Worm (Caenorhabditis elegans): ENCODE measurements around the gene lin-39.

DNA sequence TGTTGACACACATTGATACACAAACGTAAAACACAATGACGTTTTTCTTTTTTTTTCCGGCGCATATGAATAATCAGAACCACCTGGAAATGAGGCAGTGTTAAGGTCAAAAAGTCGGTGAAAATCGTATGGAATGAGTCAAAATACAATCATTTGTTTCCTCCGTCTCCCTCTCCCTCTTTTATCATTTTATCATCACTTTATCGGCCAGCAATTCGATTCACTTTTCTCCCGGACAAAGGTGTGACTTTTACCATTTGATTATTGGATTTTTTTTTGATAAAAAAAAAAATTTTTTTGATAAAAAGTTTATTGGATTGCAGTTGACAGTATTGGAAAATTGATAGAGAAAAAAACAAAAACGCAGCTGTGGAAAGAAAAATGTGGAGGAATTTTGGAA is 57.5 kb downstream of the lin-39 start:
- TF ChIP-seq unc-62 (GFP tag; optimal IDR thresholded peaks at IDR 0.05), result no peak
- no peak for TF ChIP-seq nhr-12 (tag; optimal IDR thresholded peaks at IDR 0.05)
- no peak for TF ChIP-seq tbx-2 (tag; optimal IDR thresholded peaks at IDR 0.05)
- TF ChIP-seq ama-1 (optimal IDR thresholded peaks at IDR 0.05), result no peak
- no peak for TF ChIP-seq nhr-237 (tag; optimal IDR thresholded peaks at IDR 0.05)
- no peak for TF ChIP-seq nhr-77 (tag; optimal IDR thresholded peaks at IDR 0.05)
- no peak for TF ChIP-seq lsy-12 (tag; optimal IDR thresholded peaks at IDR 0.05)
- no peak for TF ChIP-seq egl-27 (tag; optimal IDR thresholded peaks at IDR 0.05)
- TF ChIP-seq nhr-25 (tag; optimal IDR thresholded peaks at IDR 0.05), result no peak
- no peak for TF ChIP-seq lin-15B (tag; optimal IDR thresholded peaks at IDR 0.05)
- no peak for TF ChIP-seq mdl-1 (tag; optimal IDR thresholded peaks at IDR 0.05)
- TF ChIP-seq lin-39 (tag; optimal IDR thresholded peaks at IDR 0.05), result no peak
